Fruit fly (Drosophila melanogaster) whole organism, embryonic: ENCODE measurements around the gene CG31075.
A peak's percentile ranks its signal among the peaks of the same experiment; 100 is the strongest.

Experiments
- Adf1 ChIP-seq: fragments of 200-800 bp; sonication (Bioruptor generic); IDR thresholded peaks from 2 replicates; pipeline ENCODE4 v1.3.6; 2022; ENCODE audit warnings: missing biosample characterization, missing genetic modification characterization
- Bdp1 ChIP-seq: fragments of 200-800 bp; sonication (Bioruptor generic); optimal IDR thresholded peaks from 3 replicates; lab custom pipeline; 2016; ENCODE audit warnings: missing biosample characterization, missing genetic modification characterization
- CG10366 ChIP-seq: fragments of 200-800 bp; sonication (Bioruptor generic); IDR thresholded peaks from 2 replicates; pipeline ENCODE4 v1.3.6; 2022; ENCODE audit warnings: missing biosample characterization, missing genetic modification characterization
- CG10565 ChIP-seq: fragments of 200-800 bp; sonication (Bioruptor generic); optimal IDR thresholded peaks from 3 replicates; lab custom pipeline; 2016; ENCODE audit warnings: missing biosample characterization, mild to moderate bottlenecking, missing genetic modification characterization
- CG10654 ChIP-seq: fragments of 200-800 bp; sonication (Bioruptor generic); optimal IDR thresholded peaks from 2 replicates; lab custom pipeline; 2016; ENCODE audit warnings: missing biosample characterization, missing genetic modification characterization
- CG10979 ChIP-seq: fragments of 200-800 bp; sonication (Bioruptor generic); optimal IDR thresholded peaks from 2 replicates; lab custom pipeline; 2018; ENCODE audit warnings: missing biosample characterization, mild to moderate bottlenecking, missing genetic modification characterization, moderate library complexity
- CG11504 ChIP-seq: fragments of 200-800 bp; sonication (Bioruptor generic); optimal IDR thresholded peaks from 3 replicates; lab custom pipeline; 2019; ENCODE audit warnings: missing biosample characterization, mild to moderate bottlenecking, missing genetic modification characterization, moderate library complexity
- CG14441 ChIP-seq: fragments of 200-800 bp; sonication (Bioruptor generic); IDR thresholded peaks from 2 replicates; pipeline ENCODE4 v1.3.6; 2022; ENCODE audit warnings: missing biosample characterization, missing genetic modification characterization
- CG1792 ChIP-seq: fragments of 200-800 bp; sonication (Bioruptor generic); optimal IDR thresholded peaks from 2 replicates; lab custom pipeline; 2016; ENCODE audit warnings: missing biosample characterization, missing genetic modification characterization
- CG30431 ChIP-seq: fragments of 200-800 bp; sonication (Bioruptor generic); optimal IDR thresholded peaks from 2 replicates; lab custom pipeline; 2017; ENCODE audit warnings: missing biosample characterization, missing genetic modification characterization
- CG3281 ChIP-seq: fragments of 200-800 bp; sonication (Bioruptor generic); optimal IDR thresholded peaks from 3 replicates; lab custom pipeline; 2017; ENCODE audit warnings: missing biosample characterization, mild to moderate bottlenecking, missing genetic modification characterization
- CG6765 ChIP-seq: fragments of 200-800 bp; sonication (Bioruptor generic); optimal IDR thresholded peaks from 3 replicates; lab custom pipeline; 2017; ENCODE audit warnings: missing biosample characterization, mild to moderate bottlenecking, missing genetic modification characterization
- CG7372 ChIP-seq: fragments of 200-800 bp; sonication (Bioruptor generic); IDR thresholded peaks from 2 replicates; pipeline ENCODE4 v1.3.6; 2022; ENCODE audit warnings: missing biosample characterization, missing genetic modification characterization
- CG8089 ChIP-seq: fragments of 200-800 bp; sonication (Bioruptor generic); optimal IDR thresholded peaks from 3 replicates; lab custom pipeline; 2016; ENCODE audit warnings: missing biosample characterization, missing genetic modification characterization
- Camta ChIP-seq: fragments of 200-800 bp; sonication (Bioruptor generic); optimal IDR thresholded peaks from 2 replicates; lab custom pipeline; 2016; ENCODE audit warnings: missing biosample characterization, missing genetic modification characterization
- E2f1 ChIP-seq: fragments of 200-800 bp; sonication (Bioruptor generic); IDR thresholded peaks from 2 replicates; pipeline ENCODE4 v1.3.6; 2022; ENCODE audit warnings: missing biosample characterization, missing genetic modification characterization
- Gsc ChIP-seq: fragments of 200-800 bp; sonication (Bioruptor generic); IDR thresholded peaks from 2 replicates; pipeline ENCODE4 v1.3.6; 2022; ENCODE audit warnings: missing biosample characterization, missing genetic modification characterization
- Hey ChIP-seq: fragments of 200-800 bp; sonication (Bioruptor generic); optimal IDR thresholded peaks from 3 replicates; lab custom pipeline; 2018; ENCODE audit warnings: missing biosample characterization, mild to moderate bottlenecking, missing genetic modification characterization
- Mrtf ChIP-seq: fragments of 200-800 bp; sonication (Bioruptor generic); IDR thresholded peaks from 3 replicates; pipeline ENCODE4 v1.3.6; 2022; ENCODE audit warnings: missing biosample characterization, missing genetic modification characterization
- Sox102F ChIP-seq: fragments of 200-800 bp; sonication (Bioruptor generic); optimal IDR thresholded peaks from 2 replicates; lab custom pipeline; 2018; ENCODE audit warnings: missing biosample characterization, mild to moderate bottlenecking, missing genetic modification characterization, moderate library complexity
- Stat92E ChIP-seq, 3 experiments: fragments of >200 bp in 2 of 3; fragments of 200-800 bp in 1 of 3; sonication (Bioruptor generic) in 1 of 3; optimal IDR thresholded peaks; 2 replicates each; lab custom pipeline; 2017 to 2019; ENCODE audit warnings: missing biosample characterization in 3 of 3, missing genetic modification characterization in 3 of 3, mild to moderate bottlenecking in 1 of 3, moderate library complexity in 1 of 3
- aop ChIP-seq: fragments of 200-800 bp; sonication (Bioruptor generic); IDR thresholded peaks from 2 replicates; pipeline ENCODE4 v1.3.6; 2022; ENCODE audit warnings: missing biosample characterization, missing genetic modification characterization
- ara ChIP-seq: fragments of 200-800 bp; sonication (Bioruptor generic); IDR thresholded peaks from 2 replicates; pipeline ENCODE4 v1.3.6; 2022; ENCODE audit warnings: missing biosample characterization, missing genetic modification characterization
- az2 ChIP-seq: fragments of 200-800 bp; sonication (Bioruptor generic); optimal IDR thresholded peaks from 3 replicates; lab custom pipeline; 2016; ENCODE audit warnings: missing biosample characterization, missing genetic modification characterization
- bigmax ChIP-seq: fragments of 200-800 bp; sonication (Bioruptor generic); optimal IDR thresholded peaks from 2 replicates; lab custom pipeline; 2018; ENCODE audit warnings: missing biosample characterization, mild to moderate bottlenecking, missing genetic modification characterization
- cad ChIP-seq: fragments of >200 bp; optimal IDR thresholded peaks from 2 replicates; lab custom pipeline; 2017; ENCODE audit warnings: missing biosample characterization, missing genetic modification characterization
- chif ChIP-seq, 2 experiments: fragments of 200-800 bp; sonication (Bioruptor generic); optimal IDR thresholded peaks; 3 replicates each; lab custom pipeline; 2016; ENCODE audit warnings: missing biosample characterization in 2 of 2, missing genetic modification characterization in 2 of 2
- dm ChIP-seq: fragments of 200-800 bp; sonication (Bioruptor generic); optimal IDR thresholded peaks from 3 replicates; lab custom pipeline; 2016; ENCODE audit warnings: missing biosample characterization, missing genetic modification characterization
- dmrt11E ChIP-seq: fragments of 200-800 bp; sonication (Bioruptor generic); optimal IDR thresholded peaks from 3 replicates; lab custom pipeline; 2018; ENCODE audit warnings: missing biosample characterization, mild to moderate bottlenecking, missing genetic modification characterization, moderate library complexity
- en ChIP-seq: fragments of 200-800 bp; sonication (Bioruptor generic); optimal IDR thresholded peaks from 2 replicates; lab custom pipeline; 2016; ENCODE audit warnings: missing biosample characterization, missing genetic modification characterization
- fd3F ChIP-seq: fragments of 200-800 bp; sonication (Bioruptor generic); optimal IDR thresholded peaks from 2 replicates; lab custom pipeline; 2018; ENCODE audit warnings: missing biosample characterization, mild to moderate bottlenecking, missing genetic modification characterization, moderate library complexity
- fd64A ChIP-seq: fragments of 200-800 bp; sonication (Bioruptor generic); optimal IDR thresholded peaks from 3 replicates; lab custom pipeline; 2018; ENCODE audit warnings: missing biosample characterization, mild to moderate bottlenecking, missing genetic modification characterization
- gfzf ChIP-seq: fragments of 200-800 bp; sonication (Bioruptor generic); optimal IDR thresholded peaks from 2 replicates; lab custom pipeline; 2016; ENCODE audit warnings: missing biosample characterization, mild to moderate bottlenecking, missing genetic modification characterization, moderate library complexity
- gsb-n ChIP-seq: fragments of 200-800 bp; sonication (Bioruptor generic); optimal IDR thresholded peaks from 3 replicates; lab custom pipeline; 2018; ENCODE audit warnings: missing biosample characterization, mild to moderate bottlenecking, missing genetic modification characterization
- her ChIP-seq: fragments of 200-800 bp; sonication (Bioruptor generic); optimal IDR thresholded peaks from 2 replicates; lab custom pipeline; 2016; ENCODE audit warnings: missing biosample characterization, missing genetic modification characterization
- ind ChIP-seq: fragments of 200-800 bp; sonication (Bioruptor generic); optimal IDR thresholded peaks from 3 replicates; lab custom pipeline; 2016; ENCODE audit warnings: missing biosample characterization, missing genetic modification characterization
- kah ChIP-seq: fragments of 200-800 bp; sonication (Bioruptor generic); optimal IDR thresholded peaks from 2 replicates; lab custom pipeline; 2018; ENCODE audit warnings: missing biosample characterization, mild to moderate bottlenecking, missing genetic modification characterization
- luna ChIP-seq: fragments of 200-800 bp; sonication (Bioruptor generic); optimal IDR thresholded peaks from 2 replicates; lab custom pipeline; 2016; ENCODE audit warnings: missing biosample characterization, missing genetic modification characterization
- nom ChIP-seq: fragments of 200-800 bp; sonication (Bioruptor generic); optimal IDR thresholded peaks from 2 replicates; lab custom pipeline; 2017; ENCODE audit warnings: missing biosample characterization, missing genetic modification characterization, mild to moderate bottlenecking, moderate library complexity, missing genetic modification reagents
- pb ChIP-seq: fragments of 200-800 bp; sonication (Bioruptor generic); optimal IDR thresholded peaks from 3 replicates; lab custom pipeline; 2016; ENCODE audit warnings: missing biosample characterization, missing genetic modification characterization
- ranshi ChIP-seq: fragments of 200-800 bp; sonication (Bioruptor generic); IDR thresholded peaks from 2 replicates; pipeline ENCODE4 v1.3.6; 2022; ENCODE audit warnings: missing biosample characterization, missing genetic modification characterization
- ro ChIP-seq: fragments of 200-800 bp; sonication (Bioruptor generic); IDR thresholded peaks from 2 replicates; pipeline ENCODE4 v1.3.6; 2022; ENCODE audit warnings: missing biosample characterization, missing genetic modification characterization
- scrt ChIP-seq: fragments of 200-800 bp; sonication (Bioruptor generic); optimal IDR thresholded peaks from 2 replicates; lab custom pipeline; 2018; ENCODE audit warnings: missing biosample characterization, mild to moderate bottlenecking, missing genetic modification characterization, moderate library complexity
- sens-2 ChIP-seq: fragments of 200-800 bp; sonication (Bioruptor generic); IDR thresholded peaks from 2 replicates; pipeline ENCODE4 v1.3.6; 2022; ENCODE audit warnings: missing biosample characterization, missing genetic modification characterization
- sisA ChIP-seq: fragments of 200-800 bp; sonication (Bioruptor generic); IDR thresholded peaks from 2 replicates; pipeline ENCODE4 v1.3.6; 2022; ENCODE audit warnings: missing biosample characterization, missing genetic modification characterization
- slp2 ChIP-seq: fragments of 200-800 bp; sonication (Bioruptor generic); optimal IDR thresholded peaks from 2 replicates; lab custom pipeline; 2016; ENCODE audit warnings: missing biosample characterization, missing genetic modification characterization
- sqz ChIP-seq: fragments of 200-800 bp; sonication (Bioruptor generic); optimal IDR thresholded peaks from 3 replicates; lab custom pipeline; 2018; ENCODE audit warnings: missing biosample characterization, mild to moderate bottlenecking, missing genetic modification characterization
- unpg ChIP-seq: fragments of 200-800 bp; sonication (Bioruptor generic); optimal IDR thresholded peaks from 3 replicates; lab custom pipeline; 2018; ENCODE audit warnings: missing biosample characterization, mild to moderate bottlenecking, missing genetic modification characterization, moderate library complexity
- zfh1 ChIP-seq: fragments of 200-800 bp; sonication (Bioruptor generic); IDR thresholded peaks from 3 replicates; pipeline ENCODE4 v1.3.6; 2022; ENCODE audit warnings: missing biosample characterization, missing genetic modification characterization

Gene CG31075

dm6 chr3R:26996642-26997041, 8.3 kb upstream of the CG31075 start, which contains the start of gene RYa-R:
RYa-R (plus strand) TSS chr3R:26996980.
- TF ChIP-seq slp2 (no peak), gsb-n (no peak), Mrtf (GFP tag; lab: Robert Waterston, UW) (0 out of 3 replicates have a peak, but pooled peaks have one; percentile 7), fd3F (GFP tag; lab: Kevin White, UChicago) (no peak), scrt (GFP tag; lab: Kevin White, UChicago) (peak; percentile 81), CG1792 (GFP tag; lab: Kevin White, UChicago) (no peak), CG11504 (tag; lab: Kevin White, UChicago) (peak; percentile 85)

dm6 chr3R:26994532-26994931, 6.2 kb upstream of the CG31075 start, which contains the start of gene TwdlC:
TwdlC (plus strand) TSS chr3R:26994832.
- no peak for TF ChIP-seq aop (GFP tag; lab: Robert Waterston, UW)
- TF ChIP-seq CG6765 = no peak
- TF ChIP-seq kah (GFP tag; lab: Kevin White, UChicago) = no peak
- no peak for TF ChIP-seq ranshi (GFP tag; lab: Robert Waterston, UW)
- no peak for TF ChIP-seq CG30431 (GFP tag; lab: Kevin White, UChicago)
- TF ChIP-seq CG14441 (GFP tag; lab: Robert Waterston, UW) = no peak
- TF ChIP-seq CG10654 (GFP tag; lab: Kevin White, UChicago) = no peak
- TF ChIP-seq zfh1 = no peak
- TF ChIP-seq pb = no peak
- no peak for TF ChIP-seq bigmax (GFP tag; lab: Kevin White, UChicago)
- TF ChIP-seq her (GFP tag; lab: Kevin White, UChicago) = no peak
- TF ChIP-seq CG7372 = no peak
- TF ChIP-seq fd64A = no peak
- TF ChIP-seq CG10366 (GFP tag; lab: Robert Waterston, UW) = no peak
- no peak for TF ChIP-seq CG10565 (GFP tag; lab: Kevin White, UChicago)
- TF ChIP-seq sisA (GFP tag; lab: Robert Waterston, UW) = no peak
- no peak for TF ChIP-seq nom (GFP tag; lab: Kevin White, UChicago)
- TF ChIP-seq Stat92E (GFP tag; optimal IDR thresholded peaks at IDR 0.05; lab: Kevin White, UChicago) = no peak
- TF ChIP-seq, all 482 proteins: peak for 0

dm6 chr3R:26989802-26990509, 1.6 kb upstream of the CG31075 start, which contains the start of gene CG31076:
CG31076 (minus strand) TSS chr3R:26989852.
- TF ChIP-seq chif (GFP tag; optimal IDR thresholded peaks at IDR 0.05; lab: Kevin White, UChicago) (no peak), dmrt11E (tag; lab: Kevin White, UChicago) (no peak), ara (GFP tag; lab: Robert Waterston, UW) (no peak), cad (GFP tag; lab: Kevin White, UChicago) (no peak), gfzf (no peak), Sox102F (GFP tag; lab: Kevin White, UChicago) (peak; percentile 53), Camta (GFP tag; lab: Kevin White, UChicago) (peak; percentile 14), Gsc (GFP tag; lab: Robert Waterston, UW) (no peak), luna (GFP tag; lab: Kevin White, UChicago) (no peak), ind (GFP tag; lab: Kevin White, UChicago) (peak; percentile 20), sens-2 (GFP tag; lab: Robert Waterston, UW) (no peak), CG3281 (GFP tag; lab: Kevin White, UChicago) (peak; percentile 14), Hey (tag; lab: Kevin White, UChicago) (no peak), dm (GFP tag; lab: Kevin White, UChicago) (no peak), ro (GFP tag; lab: Robert Waterston, UW) (no peak), unpg (no peak), az2 (peak; percentile 6), CG8089 (no peak), en (GFP tag; lab: Kevin White, UChicago) (no peak), E2f1 (peak; percentile 32; the same call in 1 of the 2 replicates), CG10979 (tag; lab: Kevin White, UChicago) (peak; percentile 91), sqz (GFP tag; lab: Kevin White, UChicago) (no peak), nom (GFP tag; lab: Kevin White, UChicago) (no peak), Bdp1 (no peak), Adf1 (GFP tag; lab: Robert Waterston, UW) (no peak)
